Worm (Caenorhabditis elegans): ENCODE measurements around the gene Y4C6B.1.
"Not testable (repeated sequence)": the region's sequence is repeated elsewhere in the genome, so short reads cannot be mapped to it uniquely, and the experiment has no call there.

- TF ChIP-seq flt-1 (GFP tag; IDR thresholded peaks at IDR 0.05); klf-2 (GFP tag; conservative IDR thresholded peaks at IDR 0.05); ref-1 (GFP tag; conservative IDR thresholded peaks at IDR 0.05); cog-1 (tag; optimal IDR thresholded peaks at IDR 0.05); tab-1 (GFP tag; IDR thresholded peaks at IDR 0.05); T22C8.4 (GFP tag; IDR thresholded peaks at IDR 0.05); ztf-29 (GFP tag; IDR thresholded peaks at IDR 0.05); ztf-23 (GFP tag; IDR thresholded peaks at IDR 0.05); med-1 (GFP tag; optimal IDR thresholded peaks at IDR 0.05; ENCODE audit: insufficient read depth): not testable (repeated sequence)
Observed at ce11 chrIV:5308046-5308643, 46.1 kb upstream of the Y4C6B.1 start, which contains the start of the genes ZK354.9 and msp-58.

All from whole organism, midembryonic.